Fruit fly (Drosophila melanogaster): ENCODE results near the gene grn.

Gene grn

DNA sequence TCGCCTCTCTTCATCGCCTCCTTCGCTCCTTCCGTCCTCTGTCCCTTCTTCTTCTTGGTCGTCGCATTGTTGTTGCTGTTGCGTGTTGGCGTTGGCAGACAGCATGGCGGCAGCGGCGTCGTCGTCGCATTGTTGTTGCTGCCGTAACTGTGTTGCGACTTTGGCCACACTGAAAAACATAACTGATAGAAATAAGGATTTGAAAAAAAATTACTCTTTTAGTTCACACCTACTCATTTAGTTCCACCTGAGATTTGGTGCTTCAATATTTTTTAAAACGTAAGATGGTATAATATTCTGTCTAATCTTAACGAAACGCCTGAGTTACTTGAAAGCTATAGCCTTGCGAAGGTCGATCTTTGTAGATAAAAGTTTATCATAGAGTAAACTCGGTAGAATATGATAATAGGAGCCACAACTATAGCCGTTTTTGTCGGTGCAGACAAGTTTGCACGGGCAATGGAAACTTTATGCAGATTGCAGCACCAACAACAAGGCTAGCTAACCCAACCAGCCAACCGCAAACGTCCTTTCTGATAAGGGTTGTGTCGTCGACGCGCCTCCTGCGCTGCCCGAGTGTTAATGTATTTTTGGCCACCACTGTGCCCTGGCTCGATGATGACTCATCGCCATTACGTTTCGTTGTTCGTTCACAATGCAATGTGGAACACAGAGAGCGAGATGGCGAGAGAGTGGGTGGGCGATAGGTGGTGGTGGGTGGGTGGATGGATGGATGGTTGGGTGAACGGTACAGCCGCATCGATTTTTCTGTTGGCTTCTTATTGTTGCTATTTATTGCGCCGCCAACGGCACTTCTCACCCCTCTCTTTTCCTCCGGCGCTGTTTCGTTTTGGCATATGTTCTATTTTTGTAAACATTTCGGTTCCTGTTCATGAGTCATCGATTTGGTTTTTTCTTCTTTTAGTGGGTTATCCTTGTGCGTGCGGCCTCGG, 68.1 kb downstream of the grn start:
- TF ChIP-seq dm (GFP tag; optimal IDR thresholded peaks at IDR 0.05) (peak; percentile 67), nerfin-1 (tag; optimal IDR thresholded peaks at IDR 0.05) (peak; percentile 21), Lim3 (GFP tag; IDR thresholded peaks at IDR 0.05) (no peak), maf-S (GFP tag; optimal IDR thresholded peaks at IDR 0.05) (peak; percentile 87), Camta (GFP tag; optimal IDR thresholded peaks at IDR 0.05) (peak; percentile 62), kah (GFP tag; optimal IDR thresholded peaks at IDR 0.05) (peak; percentile 16), sug (tag; optimal IDR thresholded peaks at IDR 0.05) (peak; percentile 51), CG31365 (tag; optimal IDR thresholded peaks at IDR 0.05) (peak; percentile 47), Lpt (GFP tag; optimal IDR thresholded peaks at IDR 0.05) (no peak), Doc3 (GFP tag; IDR thresholded peaks at IDR 0.05; ENCODE audit: partially characterized antibody) (no peak), CG3726 (GFP tag; IDR thresholded peaks at IDR 0.05) (peak; percentile 61; the same call in 1 of the 3 replicates), gfzf (GFP tag; optimal IDR thresholded peaks at IDR 0.05) (peak; percentile 31), CG34422 (GFP tag; IDR thresholded peaks at IDR 0.05) (peak; percentile 30; the same call in 1 of the 3 replicates), CG10147 (GFP tag; optimal IDR thresholded peaks at IDR 0.05) (peak; percentile 80), CG8388 (GFP tag; optimal IDR thresholded peaks at IDR 0.05) (peak; percentile 83), bowl (GFP tag; IDR thresholded peaks at IDR 0.05) (no peak), row (GFP tag; IDR thresholded peaks at IDR 0.05) (peak; percentile 73), Deaf1 (tag; optimal IDR thresholded peaks at IDR 0.05) (peak; percentile 26), CkIIα-i1 (GFP tag; IDR thresholded peaks at IDR 0.05) (no peak), CG32767 (GFP tag; IDR thresholded peaks at IDR 0.05) (peak; percentile 51), da (GFP tag; optimal IDR thresholded peaks at IDR 0.05) (no peak), Six4 (GFP tag; optimal IDR thresholded peaks at IDR 0.05) (peak; percentile 37), B-H1 (GFP tag; IDR thresholded peaks at IDR 0.05) (no peak; the same call in 2 of the 3 replicates), zfh1 (GFP tag; IDR thresholded peaks at IDR 0.05) (no peak; the same call in 2 of the 3 replicates), Nf-YC (tag; optimal IDR thresholded peaks at IDR 0.05) (peak; percentile 78), oc (tag; optimal IDR thresholded peaks at IDR 0.05) (peak; percentile 22), CHES-1-like (GFP tag; optimal IDR thresholded peaks at IDR 0.05) (peak; percentile 87), pho (GFP tag; optimal IDR thresholded peaks at IDR 0.05) (peak; percentile 85), nerfin-2 (GFP tag; IDR thresholded peaks at IDR 0.05; ENCODE audit: partially characterized antibody) (no peak), ERR (GFP tag; optimal IDR thresholded peaks at IDR 0.05) (peak; percentile 41), CG2875 (GFP tag; optimal IDR thresholded peaks at IDR 0.05) (peak; percentile 69), Asciz (GFP tag; optimal IDR thresholded peaks at IDR 0.05) (peak; percentile 76), CG4328 (GFP tag; optimal IDR thresholded peaks at IDR 0.05) (peak; percentile 21), Dp (GFP tag; optimal IDR thresholded peaks at IDR 0.05) (no peak), vfl (GFP tag; optimal IDR thresholded peaks at IDR 0.05) (peak; percentile 33), CG1603 (tag; optimal IDR thresholded peaks at IDR 0.05) (peak; percentile 58), CG8765 (GFP tag; IDR thresholded peaks at IDR 0.05) (no peak), Ravus (GFP tag; IDR thresholded peaks at IDR 0.05) (no peak; the same call in 1 of the 2 replicates), CG6791 (GFP tag; IDR thresholded peaks at IDR 0.05; ENCODE audit: partially characterized antibody) (no peak), Side (GFP tag; optimal IDR thresholded peaks at IDR 0.05) (peak; percentile 76), Hr39 (optimal IDR thresholded peaks at IDR 0.05) (no peak), CG17829 (tag; optimal IDR thresholded peaks at IDR 0.05) (peak; percentile 69), zfh2 (GFP tag; optimal IDR thresholded peaks at IDR 0.05) (peak; percentile 66), CG6689 (GFP tag; IDR thresholded peaks at IDR 0.05) (peak; percentile 58), CG9437 (GFP tag; optimal IDR thresholded peaks at IDR 0.05) (peak; percentile 83), twi (tag; optimal IDR thresholded peaks at IDR 0.05) (peak; percentile 49), Myb (GFP tag; optimal IDR thresholded peaks at IDR 0.05) (peak; percentile 61), slbo (GFP tag; IDR thresholded peaks at IDR 0.05) (peak; percentile 70), gsb (GFP tag; IDR thresholded peaks at IDR 0.05) (no peak), Sin3A (optimal IDR thresholded peaks at IDR 0.05) (no peak)

All from whole organism, embryonic.